Fruit fly (Drosophila melanogaster) whole organism, embryonic: ENCODE data around the gene EMC10.

Source experiments
- Ada2b ChIP-seq: fragments of 200-800 bp; sonication (Bioruptor generic); IDR thresholded peaks from 2 replicates; pipeline ENCODE4 v1.3.6; 2022; ENCODE audit warnings: missing biosample characterization, missing genetic modification characterization
- B-H2 ChIP-seq: fragments of 200-800 bp; sonication (Bioruptor generic); optimal IDR thresholded peaks from 2 replicates; lab custom pipeline; 2018; ENCODE audit warnings: missing biosample characterization, mild to moderate bottlenecking, missing genetic modification characterization
- Bgb ChIP-seq: fragments of 200-800 bp; sonication (Bioruptor generic); IDR thresholded peaks from 2 replicates; pipeline ENCODE4 v1.3.6; 2022; ENCODE audit warnings: missing biosample characterization, missing genetic modification characterization; ENCODE audit not compliant: partially characterized antibody
- CG10209 ChIP-seq: fragments of 200-800 bp; sonication (Bioruptor generic); optimal IDR thresholded peaks from 3 replicates; lab custom pipeline; 2017; ENCODE audit warnings: missing biosample characterization, mild to moderate bottlenecking, missing genetic modification characterization, missing genetic modification reagents
- CG11085 ChIP-seq: fragments of 200-800 bp; sonication (Bioruptor generic); IDR thresholded peaks from 2 replicates; pipeline ENCODE4 v1.3.6; 2022; ENCODE audit warnings: missing biosample characterization, missing genetic modification characterization
- CG11247 ChIP-seq: fragments of 200-800 bp; sonication (Bioruptor generic); IDR thresholded peaks from 2 replicates; pipeline ENCODE4 v1.3.6; 2022; ENCODE audit warnings: missing biosample characterization, missing genetic modification characterization
- CG11504 ChIP-seq: fragments of 200-800 bp; sonication (Bioruptor generic); optimal IDR thresholded peaks from 3 replicates; lab custom pipeline; 2019; ENCODE audit warnings: missing biosample characterization, mild to moderate bottlenecking, missing genetic modification characterization, moderate library complexity
- CG12769 ChIP-seq: fragments of 200-800 bp; sonication (Bioruptor generic); optimal IDR thresholded peaks from 2 replicates; lab custom pipeline; 2019; ENCODE audit warnings: missing biosample characterization, mild to moderate bottlenecking, missing genetic modification characterization, moderate library complexity
- CG13123 ChIP-seq: fragments of 200-800 bp; sonication (Bioruptor generic); optimal IDR thresholded peaks from 2 replicates; lab custom pipeline; 2016; ENCODE audit warnings: missing biosample characterization, missing genetic modification characterization
- CG13624 ChIP-seq: fragments of 200-800 bp; sonication (Bioruptor generic); optimal IDR thresholded peaks from 2 replicates; lab custom pipeline; 2016; ENCODE audit warnings: missing biosample characterization, missing genetic modification characterization
- CG16813 ChIP-seq: fragments of 200-800 bp; sonication (Bioruptor generic); IDR thresholded peaks from 3 replicates; pipeline ENCODE4 v1.3.6; 2022; ENCODE audit warnings: missing biosample characterization, missing genetic modification characterization; ENCODE audit not compliant: partially characterized antibody
- CG17186 ChIP-seq: fragments of 200-800 bp; sonication (Bioruptor generic); optimal IDR thresholded peaks from 3 replicates; lab custom pipeline; 2017; ENCODE audit warnings: missing biosample characterization, missing genetic modification reagents, missing genetic modification characterization
- CG17385 ChIP-seq: fragments of 200-800 bp; sonication (Bioruptor generic); optimal IDR thresholded peaks from 3 replicates; lab custom pipeline; 2018; ENCODE audit warnings: missing biosample characterization, mild to moderate bottlenecking, missing genetic modification characterization
- CG18619 ChIP-seq: fragments of 200-800 bp; sonication (Bioruptor generic); optimal IDR thresholded peaks from 3 replicates; lab custom pipeline; 2017; ENCODE audit warnings: missing biosample characterization, mild to moderate bottlenecking, missing genetic modification characterization
- CG2116 ChIP-seq: fragments of 200-800 bp; sonication (Bioruptor generic); optimal IDR thresholded peaks from 3 replicates; lab custom pipeline; 2018; ENCODE audit warnings: missing biosample characterization, mild to moderate bottlenecking, missing genetic modification characterization
- CG2889 ChIP-seq: fragments of 200-800 bp; sonication (Bioruptor generic); IDR thresholded peaks from 3 replicates; pipeline ENCODE4 v1.3.6; 2022; ENCODE audit warnings: missing biosample characterization, missing genetic modification characterization
- CG34224 ChIP-seq: fragments of 200-800 bp; sonication (Bioruptor generic); IDR thresholded peaks from 3 replicates; pipeline ENCODE4 v1.3.6; 2022; ENCODE audit warnings: missing biosample characterization, missing genetic modification characterization; ENCODE audit not compliant: partially characterized antibody
- CG4707 ChIP-seq: fragments of 200-800 bp; sonication (Bioruptor generic); optimal IDR thresholded peaks from 2 replicates; lab custom pipeline; 2018; ENCODE audit warnings: missing biosample characterization, mild to moderate bottlenecking, missing genetic modification characterization, moderate library complexity
- CG6272 ChIP-seq: fragments of 200-800 bp; sonication (Bioruptor generic); IDR thresholded peaks from 2 replicates; pipeline ENCODE4 v1.3.6; 2022; ENCODE audit warnings: missing biosample characterization, missing genetic modification characterization
- CG7271 ChIP-seq: fragments of 200-800 bp; sonication (Bioruptor generic); optimal IDR thresholded peaks from 2 replicates; lab custom pipeline; 2018; ENCODE audit warnings: missing biosample characterization, mild to moderate bottlenecking, missing genetic modification characterization, moderate library complexity
- CG8281 ChIP-seq: fragments of 200-800 bp; sonication (Bioruptor generic); optimal IDR thresholded peaks from 2 replicates; lab custom pipeline; 2018; ENCODE audit warnings: missing biosample characterization, mild to moderate bottlenecking, missing genetic modification characterization, moderate library complexity
- CG9215 ChIP-seq: fragments of 200-800 bp; sonication (Bioruptor generic); IDR thresholded peaks from 2 replicates; pipeline ENCODE4 v1.3.6; 2022; ENCODE audit warnings: missing biosample characterization, missing genetic modification characterization
- CG9609 ChIP-seq: fragments of 200-800 bp; sonication (Bioruptor generic); optimal IDR thresholded peaks from 3 replicates; lab custom pipeline; 2016; ENCODE audit warnings: missing biosample characterization, missing genetic modification characterization
- CG9727 ChIP-seq: fragments of 200-800 bp; sonication (Bioruptor generic); optimal IDR thresholded peaks from 3 replicates; lab custom pipeline; 2017; ENCODE audit warnings: missing biosample characterization, mild to moderate bottlenecking, missing genetic modification characterization
- Ets65A ChIP-seq: fragments of 200-800 bp; sonication (Bioruptor generic); peaks from one replicate; lab custom pipeline; 2016; ENCODE audit warnings: missing biosample characterization, missing genetic modification characterization
- H15 ChIP-seq: fragments of 200-800 bp; sonication (Bioruptor generic); IDR thresholded peaks from 3 replicates; pipeline ENCODE4 v1.3.6; 2022; ENCODE audit warnings: missing biosample characterization, missing genetic modification characterization
- H2.0 ChIP-seq: fragments of 200-800 bp; sonication (Bioruptor generic); IDR thresholded peaks from 2 replicates; pipeline ENCODE4 v1.3.6; 2022; ENCODE audit warnings: missing biosample characterization, missing genetic modification characterization
- Kr ChIP-seq: fragments of 200-800 bp; sonication (Bioruptor generic); optimal IDR thresholded peaks from 2 replicates; lab custom pipeline; 2017; ENCODE audit warnings: missing biosample characterization, mild to moderate bottlenecking, missing genetic modification characterization
- MBD-R2 ChIP-seq: fragments of 200-800 bp; sonication (Bioruptor generic); IDR thresholded peaks from 2 replicates; pipeline ENCODE4 v1.3.6; 2022; ENCODE audit warnings: missing biosample characterization, missing genetic modification characterization
- Opbp ChIP-seq: fragments of 200-800 bp; sonication (Bioruptor generic); IDR thresholded peaks from 3 replicates; pipeline ENCODE4 v1.3.6; 2022; ENCODE audit warnings: missing biosample characterization, missing genetic modification characterization; ENCODE audit not compliant: partially characterized antibody
- Rx ChIP-seq: fragments of 200-800 bp; sonication (Bioruptor generic); IDR thresholded peaks from 2 replicates; pipeline ENCODE4 v1.3.6; 2022; ENCODE audit warnings: missing biosample characterization, missing genetic modification characterization
- Side ChIP-seq: fragments of 200-800 bp; sonication (Bioruptor generic); optimal IDR thresholded peaks from 2 replicates; lab custom pipeline; 2016; ENCODE audit warnings: missing biosample characterization, missing genetic modification characterization
- Six4 ChIP-seq: fragments of 200-800 bp; sonication (Bioruptor generic); optimal IDR thresholded peaks from 2 replicates; lab custom pipeline; 2016; ENCODE audit warnings: missing biosample characterization, missing genetic modification characterization
- Sry-δ ChIP-seq: fragments of 200-800 bp; sonication (Bioruptor generic); optimal IDR thresholded peaks from 2 replicates; lab custom pipeline; 2016; ENCODE audit warnings: missing biosample characterization, missing genetic modification characterization
- emc ChIP-seq: fragments of 200-800 bp; sonication (Bioruptor generic); optimal IDR thresholded peaks from 2 replicates; lab custom pipeline; 2016; ENCODE audit warnings: missing biosample characterization, missing genetic modification characterization
- eyg ChIP-seq: fragments of 200-800 bp; sonication (Bioruptor generic); optimal IDR thresholded peaks from 3 replicates; lab custom pipeline; 2016; ENCODE audit warnings: missing biosample characterization, missing genetic modification characterization
- gem ChIP-seq: fragments of 200-800 bp; sonication (Bioruptor generic); optimal IDR thresholded peaks from 2 replicates; lab custom pipeline; 2019; ENCODE audit warnings: missing biosample characterization, mild to moderate bottlenecking, missing genetic modification characterization, moderate library complexity
- grn ChIP-seq: fragments of 200-800 bp; sonication (Bioruptor generic); optimal IDR thresholded peaks from 3 replicates; lab custom pipeline; 2017; ENCODE audit warnings: missing biosample characterization, missing genetic modification characterization
- gsb ChIP-seq: fragments of 200-800 bp; sonication (Bioruptor generic); IDR thresholded peaks from 2 replicates; pipeline ENCODE4 v1.3.6; 2022; ENCODE audit warnings: missing biosample characterization, missing genetic modification characterization
- onecut ChIP-seq: fragments of 200-800 bp; sonication (Bioruptor generic); IDR thresholded peaks from 2 replicates; pipeline ENCODE4 v1.3.6; 2022; ENCODE audit warnings: missing biosample characterization, missing genetic modification characterization
- pan ChIP-seq, 4 experiments: fragments of >200 bp in 3 of 4; fragments of 200-800 bp in 1 of 4; sonication (Bioruptor generic) in 1 of 4; optimal IDR thresholded peaks in 3 of 4; IDR thresholded peaks in 1 of 4; 2 replicates each; pipeline versions ENCODE4 v1.3.6 to Lab custom; 2017 to 2022; ENCODE audit warnings: missing biosample characterization in 2 of 4, missing genetic modification characterization in 2 of 4, mixed read lengths in 1 of 4
- psq ChIP-seq: fragments of 200-800 bp; sonication (Bioruptor generic); optimal IDR thresholded peaks from 2 replicates; lab custom pipeline; 2017; ENCODE audit warnings: missing biosample characterization, missing genetic modification characterization
- row ChIP-seq: fragments of 200-800 bp; sonication (Bioruptor generic); IDR thresholded peaks from 3 replicates; pipeline ENCODE4 v1.3.6; 2022; ENCODE audit warnings: missing biosample characterization, missing genetic modification characterization
- tll ChIP-seq, 2 experiments: fragments of 200-800 bp in 1 of 2; fragments of >200 bp in 1 of 2; sonication (Bioruptor generic) in 1 of 2; optimal IDR thresholded peaks; 2 replicates each; lab custom pipeline; 2017 to 2019; ENCODE audit warnings: missing biosample characterization in 2 of 2, missing genetic modification characterization in 2 of 2, mild to moderate bottlenecking in 1 of 2, moderate library complexity in 1 of 2
- vfl ChIP-seq: fragments of 200-800 bp; sonication (Bioruptor generic); optimal IDR thresholded peaks from 2 replicates; lab custom pipeline; 2016; ENCODE audit warnings: missing biosample characterization, missing genetic modification characterization

Gene EMC10

DNA sequence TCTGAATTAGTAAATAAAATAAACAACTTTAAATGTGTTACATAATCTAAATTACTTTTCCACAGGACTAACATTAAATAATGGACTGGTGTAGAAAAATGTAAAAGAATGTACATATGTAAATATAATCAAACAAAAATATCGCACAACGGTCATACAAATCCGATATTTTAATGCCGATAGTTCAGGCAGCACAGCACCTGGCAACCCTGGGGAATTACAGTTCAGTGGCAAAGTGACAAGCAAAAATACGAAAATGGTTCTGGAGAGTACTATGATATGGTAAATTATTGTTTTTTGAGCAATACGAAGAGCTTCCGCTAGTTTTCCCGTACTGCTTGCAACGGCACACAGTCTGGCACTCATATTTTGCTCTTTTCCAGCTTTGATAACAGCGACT lies 37.1 kb upstream of the EMC10 start, which contains the start of gene Rpn10 (continued):
- peak; percentile 54 for TF ChIP-seq CG2116 (GFP tag; lab: Kevin White, UChicago)
- TF ChIP-seq CG10209 (GFP tag; lab: Kevin White, UChicago) = no peak
- no peak for TF ChIP-seq CG11247 (GFP tag; lab: Robert Waterston, UW)
- no peak for TF ChIP-seq CG9727 (GFP tag; lab: Kevin White, UChicago)
- TF ChIP-seq CG17186 (GFP tag; lab: Kevin White, UChicago) = no peak
- no peak for TF ChIP-seq CG11085
- no peak for TF ChIP-seq Ada2b (GFP tag; lab: Robert Waterston, UW)

DNA sequence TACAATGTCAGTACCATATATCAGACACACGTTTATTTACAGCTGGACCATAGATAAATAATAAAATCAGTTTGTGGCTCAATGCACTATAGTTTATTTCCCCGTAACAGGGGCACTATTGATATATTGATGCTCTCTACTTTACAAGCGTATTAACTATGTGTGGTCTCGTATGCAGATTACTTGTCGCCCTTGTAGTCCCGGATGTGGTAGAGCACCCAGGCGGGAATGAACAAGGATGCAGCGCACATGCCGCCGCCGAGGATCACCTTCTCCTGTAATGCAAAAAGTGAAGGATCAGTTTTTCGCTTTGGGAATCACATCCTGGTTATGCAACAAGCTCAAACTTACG lies 35.1 kb upstream of the EMC10 start:
- TF ChIP-seq row = no peak
- TF ChIP-seq CG2116 (GFP tag; lab: Kevin White, UChicago) = no peak
- no peak for TF ChIP-seq CG7271 (tag; lab: Kevin White, UChicago)
- no peak for TF ChIP-seq H15
- TF ChIP-seq pan (optimal IDR thresholded peaks at IDR 0.05; lab: Kevin White, UChicago) = no peak
- TF ChIP-seq pan (GFP tag; optimal IDR thresholded peaks at IDR 0.05 in 1 of 2, IDR thresholded peaks at IDR 0.05 in 1 of 2) = no peak
- TF ChIP-seq grn = no peak
- peak; percentile 90 for TF ChIP-seq CG8281
- TF ChIP-seq CG9215 = no peak

DNA sequence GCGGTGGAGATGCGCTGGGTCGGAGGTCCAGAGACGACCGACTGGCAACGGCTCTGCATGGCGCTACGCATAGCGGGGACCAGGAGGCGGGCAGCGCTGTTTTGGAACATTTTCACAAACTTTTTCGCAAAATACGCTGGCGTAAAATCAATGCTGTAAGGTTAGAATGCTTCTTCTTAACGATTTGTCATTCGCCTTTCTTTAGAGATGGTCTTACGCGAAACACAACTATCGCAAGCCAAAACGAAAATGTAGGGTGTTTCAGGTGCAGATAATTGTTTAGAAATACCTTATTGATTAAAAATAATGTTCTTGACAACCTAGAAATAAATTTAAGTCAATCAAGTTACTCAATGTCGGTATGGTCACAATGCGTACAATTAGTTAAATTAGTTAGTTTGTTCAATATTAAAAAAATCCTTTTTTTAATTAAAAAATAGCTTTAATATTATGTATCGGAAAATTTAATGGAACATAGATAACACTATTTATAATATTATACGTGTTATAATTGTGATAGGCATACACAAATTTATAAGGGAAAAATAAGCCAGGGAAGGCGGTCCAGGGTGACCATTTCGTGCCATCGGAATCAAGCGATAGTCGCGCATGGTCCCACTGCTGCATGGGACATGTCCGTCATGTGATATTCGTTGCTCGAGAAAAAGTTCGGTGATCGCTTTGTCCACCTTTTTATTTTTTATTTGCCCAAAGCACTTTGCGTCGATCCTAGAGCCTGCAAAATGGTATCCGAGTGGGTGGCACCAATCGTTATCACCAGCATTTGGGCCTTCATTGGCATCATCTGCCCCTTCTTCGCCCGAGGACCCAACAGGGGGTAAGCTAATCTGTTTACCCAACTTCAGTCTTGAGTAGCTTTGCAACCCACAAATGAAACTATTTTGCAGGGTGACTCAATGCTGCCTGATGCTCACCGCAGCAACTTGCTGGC lies 34.4 kb upstream of the EMC10 start, which contains the start of the genes COX8 and VhaM9.7-b:
TSS of gene COX8 (minus strand) at position 203 of the 952 bp plus-strand sequence.
TSS of gene VhaM9.7-b (plus strand) at position 618 of the 952 bp plus-strand sequence.
- TF ChIP-seq CG13624 (peak; percentile 56), Bgb (GFP tag; lab: Robert Waterston, UW) (peak; percentile 58), Six4 (GFP tag; lab: Kevin White, UChicago) (peak; percentile 54), gsb (GFP tag; lab: Robert Waterston, UW) (no peak), pan (optimal IDR thresholded peaks at IDR 0.05; lab: Kevin White, UChicago) (no peak), pan (GFP tag; optimal IDR thresholded peaks at IDR 0.05 in 1 of 2, IDR thresholded peaks at IDR 0.05 in 1 of 2) (peak in 1 of 2 experiments; percentile 37), gem (tag; lab: Kevin White, UChicago) (no peak), CG18619 (peak; percentile 40), CG6272 (GFP tag; lab: Robert Waterston, UW) (no peak; the same call in 1 of the 2 replicates), emc (peak; percentile 12), Side (GFP tag; lab: Kevin White, UChicago) (no peak), CG16813 (GFP tag; lab: Robert Waterston, UW) (peak; percentile 80), MBD-R2 (peak; percentile 76), Opbp (GFP tag; lab: Robert Waterston, UW) (peak; percentile 60), Sry-δ (peak; percentile 93), tll (GFP tag; optimal IDR thresholded peaks at IDR 0.05; lab: Kevin White, UChicago) (no peak), Ets65A (GFP tag; lab: Kevin White, UChicago) (peak; percentile 96), row (peak; percentile 91), CG34224 (peak; percentile 21; the same call in 1 of the 3 replicates), CG2889 (GFP tag; lab: Robert Waterston, UW) (0 out of 3 replicates have a peak, but pooled peaks have one; percentile 22), onecut (GFP tag; lab: Robert Waterston, UW) (peak; percentile 82), psq (GFP tag; lab: Kevin White, UChicago) (peak; percentile 18), vfl (GFP tag; lab: Kevin White, UChicago) (peak; percentile 21), eyg (peak; percentile 20), CG11504 (no peak), CG17385 (GFP tag; lab: Kevin White, UChicago) (peak; percentile 97), Kr (GFP tag; lab: Kevin White, UChicago) (no peak), B-H2 (peak; percentile 67), H2.0 (GFP tag; lab: Robert Waterston, UW) (peak; percentile 48), CG4707 (GFP tag; lab: Kevin White, UChicago) (no peak), CG9609 (GFP tag; lab: Kevin White, UChicago) (peak; percentile 25), CG13123 (GFP tag; lab: Kevin White, UChicago) (peak; percentile 45), CG12769 (tag; lab: Kevin White, UChicago) (peak; percentile 56), Rx (GFP tag; lab: Robert Waterston, UW) (peak; percentile 37; the same call in 1 of the 2 replicates)
